Fruit fly (Drosophila melanogaster) whole organism, wandering third instar larva: ENCODE measurements around the gene gcm.

ENCODE experiments used
- Abd-B ChIP-seq: fragments of >200 bp; optimal IDR thresholded peaks from 2 replicates; lab custom pipeline; 2017; ENCODE audit warnings: missing biosample characterization, missing genetic modification characterization
- Dfd ChIP-seq: fragments of >200 bp; optimal IDR thresholded peaks from 2 replicates; lab custom pipeline; 2017; ENCODE audit warnings: missing biosample characterization, missing genetic modification characterization
- Dif ChIP-seq: fragments of 200-275, 200-300 bp; sonication (Bioruptor generic); optimal IDR thresholded peaks from 2 replicates; lab custom pipeline; 2018; ENCODE audit warnings: missing biosample characterization, missing genetic modification characterization; ENCODE audit not compliant: partially characterized antibody
- GATAd ChIP-seq: sonication (Bioruptor generic); optimal IDR thresholded peaks from 2 replicates; lab custom pipeline; 2016; ENCODE audit warnings: missing biosample characterization, missing genetic modification characterization
- Hnf4 ChIP-seq: fragments of 200-800 bp; sonication (Bioruptor generic); optimal IDR thresholded peaks from 2 replicates; lab custom pipeline; 2016; ENCODE audit warnings: missing biosample characterization, mild to moderate bottlenecking, missing genetic modification characterization
- Hr78 ChIP-seq: fragments of >200 bp; optimal IDR thresholded peaks from 2 replicates; lab custom pipeline; 2017; ENCODE audit warnings: missing biosample characterization, missing genetic modification characterization
- Hr83 ChIP-seq: fragments of 200-300 bp; sonication (Bioruptor generic); optimal IDR thresholded peaks from 2 replicates; lab custom pipeline; 2016; ENCODE audit warnings: missing biosample characterization, mild to moderate bottlenecking, missing genetic modification characterization, moderate library complexity; ENCODE audit not compliant: poor library complexity, severe bottlenecking
- Jra ChIP-seq: sonication (Bioruptor generic); optimal IDR thresholded peaks from 2 replicates; lab custom pipeline; 2016; ENCODE audit warnings: missing biosample characterization, missing genetic modification characterization
- Mio ChIP-seq: sonication (Bioruptor generic); optimal IDR thresholded peaks from 2 replicates; lab custom pipeline; 2016; ENCODE audit warnings: missing biosample characterization, missing genetic modification characterization
- Myc ChIP-seq: fragments of >200 bp; optimal IDR thresholded peaks from 2 replicates; lab custom pipeline; 2017
- N ChIP-seq: fragments of >200 bp; optimal IDR thresholded peaks from 2 replicates; lab custom pipeline; 2018; ENCODE audit warnings: missing biosample characterization, missing external identifiers, missing genetic modification characterization
- OdsH ChIP-seq: fragments of 200-800 bp; sonication (Bioruptor generic); optimal IDR thresholded peaks from 2 replicates; lab custom pipeline; 2016; ENCODE audit warnings: missing biosample characterization, mild to moderate bottlenecking, missing genetic modification characterization
- Rel ChIP-seq, 2 experiments: fragments of 200-800 bp; sonication (Bioruptor generic) in 1 of 2; optimal IDR thresholded peaks; 2 replicates in 1 of 2; 3 replicates in 1 of 2; lab custom pipeline; 2016 to 2019; ENCODE audit warnings: mild to moderate bottlenecking in 2 of 2, missing biosample characterization in 2 of 2, missing genetic modification characterization in 2 of 2, moderate library complexity in 1 of 2
- Sp1 ChIP-seq: fragments of 200-800 bp; sonication (Bioruptor generic); optimal IDR thresholded peaks from 3 replicates; lab custom pipeline; 2019; ENCODE audit warnings: missing biosample characterization, mild to moderate bottlenecking, missing genetic modification characterization, moderate library complexity
- br ChIP-seq: fragments of 200-800 bp; sonication (Bioruptor generic); optimal IDR thresholded peaks from 2 replicates; lab custom pipeline; 2016; ENCODE audit warnings: missing biosample characterization, missing genetic modification characterization
- brk ChIP-seq: fragments of 200-800 bp; sonication (Bioruptor generic); optimal IDR thresholded peaks from 2 replicates; lab custom pipeline; 2016; ENCODE audit warnings: missing biosample characterization, mild to moderate bottlenecking, missing genetic modification characterization
- dmrt93B ChIP-seq: fragments of 200-800 bp; sonication (Bioruptor generic); optimal IDR thresholded peaks from 2 replicates; lab custom pipeline; 2018; ENCODE audit warnings: missing biosample characterization, mild to moderate bottlenecking, missing genetic modification characterization
- dsf ChIP-seq: sonication (Bioruptor generic); optimal IDR thresholded peaks from 2 replicates; lab custom pipeline; 2016; ENCODE audit warnings: missing biosample characterization, missing genetic modification characterization, borderline replicate concordance
- ey ChIP-seq: fragments of 200-800 bp; sonication (Bioruptor generic); optimal IDR thresholded peaks from 2 replicates; lab custom pipeline; 2016; ENCODE audit warnings: missing biosample characterization, missing genetic modification characterization
- foxo ChIP-seq, 2 experiments: fragments of 200-800 bp; sonication (Bioruptor generic); optimal IDR thresholded peaks; 2 replicates in 1 of 2; 3 replicates in 1 of 2; lab custom pipeline; 2016 to 2017; ENCODE audit warnings: missing biosample characterization in 2 of 2, missing genetic modification characterization in 2 of 2
- h ChIP-seq: fragments of 200-800 bp; sonication (Bioruptor generic); optimal IDR thresholded peaks from 3 replicates; lab custom pipeline; 2016; ENCODE audit warnings: missing biosample characterization, mild to moderate bottlenecking, missing genetic modification characterization
- jim ChIP-seq: fragments of 175-275, 200-325 bp; sonication (Bioruptor generic); optimal IDR thresholded peaks from 2 replicates; lab custom pipeline; 2016; ENCODE audit warnings: missing biosample characterization, mild to moderate bottlenecking, missing genetic modification characterization
- lola ChIP-seq: fragments of >200 bp; optimal IDR thresholded peaks from 2 replicates; lab custom pipeline; 2017; ENCODE audit warnings: missing biosample characterization, missing genetic modification characterization
- pan ChIP-seq: fragments of >200 bp; optimal IDR thresholded peaks from 2 replicates; lab custom pipeline; 2017
- psq ChIP-seq: fragments of 200-800 bp; sonication (Bioruptor generic); optimal IDR thresholded peaks from 3 replicates; lab custom pipeline; 2017; ENCODE audit warnings: missing biosample characterization, mild to moderate bottlenecking, missing genetic modification characterization, moderate library complexity
- rgr ChIP-seq: fragments of 200-800 bp; sonication (Bioruptor generic); optimal IDR thresholded peaks from 3 replicates; lab custom pipeline; 2016; ENCODE audit warnings: missing biosample characterization, mild to moderate bottlenecking, missing genetic modification characterization
- sage ChIP-seq: fragments of 200-800 bp; sonication (Bioruptor generic); optimal IDR thresholded peaks from 2 replicates; lab custom pipeline; 2016; ENCODE audit warnings: missing biosample characterization, mild to moderate bottlenecking, missing genetic modification characterization
- sv ChIP-seq: fragments of 200-800 bp; sonication (Bioruptor generic); optimal IDR thresholded peaks from 3 replicates; lab custom pipeline; 2016; ENCODE audit warnings: missing biosample characterization, missing genetic modification characterization
- woc ChIP-seq: sonication (Bioruptor generic); optimal IDR thresholded peaks from 2 replicates; lab custom pipeline; 2016; ENCODE audit warnings: missing biosample characterization, mild to moderate bottlenecking, missing genetic modification characterization

Gene gcm

DNA sequence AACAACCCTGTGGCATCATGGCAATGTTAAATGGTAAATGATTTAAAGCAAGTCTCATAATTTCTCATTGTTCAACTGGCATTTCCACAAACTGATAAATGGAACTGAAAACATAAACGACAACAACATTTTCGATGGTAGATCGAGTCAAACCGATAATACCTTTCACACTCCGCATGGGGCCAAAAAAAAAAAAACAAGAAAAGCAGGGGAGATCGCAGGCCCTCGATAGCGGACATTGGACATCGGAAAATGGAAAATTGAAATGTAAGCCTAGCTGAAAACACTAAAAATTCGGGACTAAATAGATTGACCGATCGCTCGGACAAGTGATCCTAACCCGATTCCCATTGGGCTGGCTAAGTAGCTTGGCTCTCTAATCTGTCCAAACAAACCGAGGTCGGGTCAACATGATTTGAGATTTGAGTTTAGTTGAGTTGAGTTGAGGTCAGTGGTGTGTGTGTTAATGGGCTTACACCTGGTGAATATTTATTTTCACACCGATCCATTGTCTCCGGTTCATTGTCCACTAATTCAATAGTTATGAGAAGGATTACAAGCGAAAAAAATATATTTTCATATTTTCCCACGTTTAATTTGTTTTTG lies 2.7 kb upstream of the gcm start:
- TF ChIP-seq Dif (no peak), sage (GFP tag; lab: Kevin White, UChicago) (no peak), lola (no peak), OdsH (GFP tag; lab: Kevin White, UChicago) (no peak), rgr (GFP tag; lab: Kevin White, UChicago) (no peak), GATAd (GFP tag; lab: Kevin White, UChicago) (no peak), jim (GFP tag; lab: Kevin White, UChicago) (no peak), woc (GFP tag; lab: Kevin White, UChicago) (no peak)

DNA sequence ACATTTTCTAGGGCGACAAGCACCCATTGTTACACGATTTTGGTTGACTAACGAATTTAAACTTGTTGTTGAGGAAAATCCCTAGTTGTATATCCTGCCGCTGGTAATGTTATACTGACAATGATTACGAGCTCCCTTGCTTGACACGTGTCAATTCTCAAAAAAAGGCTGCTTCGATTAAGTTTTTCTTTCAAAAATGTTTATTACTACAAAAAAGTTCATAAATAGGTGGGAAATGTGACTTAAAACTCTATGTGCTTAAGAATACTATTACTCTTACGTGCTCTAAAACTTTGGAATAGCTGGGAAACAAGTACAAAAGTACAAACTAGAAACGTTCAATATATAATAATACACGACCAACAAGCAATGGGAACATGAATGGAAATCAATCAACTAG lies 2.0 kb downstream of the gcm start, which contains the start of gene CG31709:
Gene CG31709, minus strand, starts transcription at position 101 of the 400 bp plus-strand sequence.
- no peak for TF ChIP-seq lola
- TF ChIP-seq N (GFP tag; lab: Kevin White, UChicago), result no peak
- TF ChIP-seq Rel (GFP tag; optimal IDR thresholded peaks at IDR 0.05; lab: Kevin White, UChicago), result no peak
- TF ChIP-seq Rel (tag; optimal IDR thresholded peaks at IDR 0.05; lab: Kevin White, UChicago), result no peak
- no peak for TF ChIP-seq GATAd (GFP tag; lab: Kevin White, UChicago)
- no peak for TF ChIP-seq Hr83 (GFP tag; lab: Kevin White, UChicago)
- TF ChIP-seq sv (GFP tag; lab: Kevin White, UChicago), result no peak
- no peak for TF ChIP-seq Abd-B
- TF ChIP-seq dmrt93B (GFP tag; lab: Kevin White, UChicago), result no peak
- TF ChIP-seq rgr (GFP tag; lab: Kevin White, UChicago), result no peak
- TF ChIP-seq woc (GFP tag; lab: Kevin White, UChicago), result no peak

DNA sequence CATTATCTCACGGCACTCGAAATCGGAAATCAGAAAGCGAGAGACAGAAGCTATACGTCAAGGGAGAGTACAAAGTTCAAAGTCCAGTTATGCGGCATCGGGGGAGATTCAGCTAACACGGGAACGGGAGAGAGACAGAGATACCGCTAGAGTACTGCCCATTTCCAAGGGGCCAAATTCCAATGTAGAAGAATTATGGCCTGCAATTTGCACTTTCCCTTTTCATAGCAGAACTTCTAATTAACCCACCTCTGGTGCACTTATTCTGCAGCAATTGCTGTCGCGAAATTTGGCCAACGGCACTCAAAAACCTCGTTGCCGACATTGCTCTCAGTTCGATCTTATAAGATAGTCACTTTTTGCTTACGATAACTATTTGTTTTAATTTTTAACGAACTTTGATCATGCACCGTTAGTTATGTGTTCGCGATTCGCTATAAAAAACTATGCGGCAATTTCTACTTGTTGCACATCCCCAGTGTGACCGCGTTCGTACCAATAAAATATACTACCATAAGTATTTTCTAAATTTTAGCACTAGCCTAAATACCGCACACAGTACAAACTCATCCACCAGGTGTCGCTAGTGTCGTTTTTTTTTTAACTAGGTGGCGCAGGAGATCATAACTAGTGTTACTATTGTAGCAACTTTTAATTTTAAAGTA lies 5.1 kb downstream of the gcm start, which contains the start of gene Mtpalpha:
Gene Mtpalpha, minus strand, starts transcription at position 501 of the 665 bp plus-strand sequence.
- TF ChIP-seq Rel (GFP tag; optimal IDR thresholded peaks at IDR 0.05; lab: Kevin White, UChicago), result no peak
- TF ChIP-seq Rel (tag; optimal IDR thresholded peaks at IDR 0.05; lab: Kevin White, UChicago), result peak; percentile 31
- TF ChIP-seq brk (GFP tag; lab: Kevin White, UChicago), result no peak
- no peak for TF ChIP-seq Mio (GFP tag; lab: Kevin White, UChicago)
- peak; percentile 44 for TF ChIP-seq Sp1 (GFP tag; lab: Kevin White, UChicago)
- peak; percentile 98 for TF ChIP-seq Hnf4 (GFP tag; lab: Kevin White, UChicago)
- peak; percentile 20 for TF ChIP-seq OdsH (GFP tag; lab: Kevin White, UChicago)
- peak; percentile 30 for TF ChIP-seq h
- peak in 1 of 2 experiments; percentile 49 for TF ChIP-seq foxo (GFP tag; optimal IDR thresholded peaks at IDR 0.05; lab: Kevin White, UChicago)
- TF ChIP-seq rgr (GFP tag; lab: Kevin White, UChicago), result peak; percentile 64
- TF ChIP-seq br (GFP tag; lab: Kevin White, UChicago), result peak; percentile 33
- peak; percentile 30 for TF ChIP-seq psq
- TF ChIP-seq ey (GFP tag; lab: Kevin White, UChicago), result peak; percentile 3
- no peak for TF ChIP-seq Jra (GFP tag; lab: Kevin White, UChicago)
- no peak for TF ChIP-seq woc (GFP tag; lab: Kevin White, UChicago)
- TF ChIP-seq jim (GFP tag; lab: Kevin White, UChicago), result no peak
- peak; percentile 16 for TF ChIP-seq Myc (lab: Kevin White, UChicago)
- TF ChIP-seq pan (lab: Kevin White, UChicago), result no peak
- TF ChIP-seq lola, result no peak

DNA sequence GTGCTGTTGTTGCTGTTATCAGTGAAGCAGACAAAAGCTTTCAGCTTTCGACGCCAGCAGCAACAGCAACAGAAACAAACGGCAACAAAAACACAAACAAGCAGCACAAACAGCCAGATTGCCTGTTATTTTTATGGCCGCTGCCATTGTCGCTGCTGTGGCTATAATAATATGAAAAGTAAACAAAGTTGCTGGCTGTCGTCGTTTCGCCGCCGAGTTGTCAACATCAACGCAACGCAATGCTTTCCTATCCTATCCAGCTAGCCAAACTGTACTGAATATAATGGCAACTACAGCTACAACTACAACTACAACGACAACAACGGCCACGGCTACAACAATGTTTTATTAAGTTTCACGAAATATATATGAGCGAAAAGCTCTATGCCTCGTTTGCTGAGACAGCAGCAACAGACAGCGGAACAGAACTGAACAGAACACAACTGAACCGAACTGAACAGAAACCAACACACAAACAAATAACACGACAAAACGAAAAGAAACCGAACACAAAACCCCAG lies 10.8 kb downstream of the gcm start:
- TF ChIP-seq pan (lab: Kevin White, UChicago) (no peak), dsf (GFP tag; lab: Kevin White, UChicago) (no peak), Abd-B (no peak), Hnf4 (GFP tag; lab: Kevin White, UChicago) (peak; percentile 33), Dfd (no peak), Hr78 (GFP tag; lab: Kevin White, UChicago) (no peak), GATAd (GFP tag; lab: Kevin White, UChicago) (no peak)
